Fruit fly (Drosophila melanogaster) Kc167 (cell line): ENCODE results near the gene Lrr47.

Experiments
- h ChIP-seq: fragments of >200 bp; optimal IDR thresholded peaks from 3 replicates; lab custom pipeline; 2018; ENCODE audit warnings: missing external identifiers
- psq ChIP-seq: fragments of >200 bp; optimal IDR thresholded peaks from 2 replicates; lab custom pipeline; 2017; ENCODE audit warnings: missing external identifiers

- TF ChIP-seq h (lab: Kevin White, UChicago) (no peak), psq (lab: Kevin White, UChicago) (no peak)
These were observed 25.8 kb upstream of the Lrr47 start, which contains the start of gene CG13144 for dm6 chr2L:10491354-10491753.
